Fruit fly (Drosophila melanogaster): ENCODE measurements around the gene Ugt37A3.

- TF ChIP-seq CTCF (optimal IDR thresholded peaks at IDR 0.05) (no peak), CG8478 (optimal IDR thresholded peaks at IDR 0.05) (no peak)
Observed at dm6 chr3R:12727944-12728649, 15.4 kb downstream of the Ugt37A3 start.
